Worm (Caenorhabditis elegans) whole organism, young adult: ENCODE data around the gene F37H8.6.

Experiments
- egl-18 ChIP-seq: fragments of 200-800 bp; sonication (Bioruptor generic); IDR thresholded peaks from 2 replicates; pipeline ENCODE4 v1.3.6; 2022; ENCODE audit warnings: missing genetic modification reagents, missing genetic modification characterization, missing compliant biosample characterization
- lin-35 ChIP-seq, 3 experiments: fragments of 150-350 bp in 2 of 3; sonication (generic microtip) in 1 of 3; optimal IDR thresholded peaks; 2 replicates each; lab custom pipeline; 2014 to 2018; ENCODE audit warnings: missing biosample characterization in 3 of 3, missing genetic modification characterization in 3 of 3, missing genetic modification reagents in 3 of 3
- nfyb-1 ChIP-seq: fragments of 200-800 bp; sonication (Bioruptor generic); IDR thresholded peaks from 2 replicates; pipeline ENCODE4 v1.3.6; 2022; ENCODE audit warnings: missing genetic modification reagents, missing genetic modification characterization, missing compliant biosample characterization
- pha-4 ChIP-seq: fragments of 150-350 bp; sonication (generic microtip); optimal IDR thresholded peaks from 2 replicates; lab custom pipeline; 2014; ENCODE audit warnings: missing biosample characterization, missing genetic modification reagents, missing genetic modification characterization
- tbp1 ChIP-seq: fragments of 200-800 bp; sonication (Bioruptor generic); optimal IDR thresholded peaks from 2 replicates; lab custom pipeline; 2018; ENCODE audit warnings: mild to moderate bottlenecking, missing genetic modification characterization, missing compliant biosample characterization
- unc-62 ChIP-seq: fragments of 150-350 bp; optimal IDR thresholded peaks from 2 replicates; lab custom pipeline; 2014; ENCODE audit warnings: missing biosample characterization, missing genetic modification reagents, missing genetic modification characterization

DNA sequence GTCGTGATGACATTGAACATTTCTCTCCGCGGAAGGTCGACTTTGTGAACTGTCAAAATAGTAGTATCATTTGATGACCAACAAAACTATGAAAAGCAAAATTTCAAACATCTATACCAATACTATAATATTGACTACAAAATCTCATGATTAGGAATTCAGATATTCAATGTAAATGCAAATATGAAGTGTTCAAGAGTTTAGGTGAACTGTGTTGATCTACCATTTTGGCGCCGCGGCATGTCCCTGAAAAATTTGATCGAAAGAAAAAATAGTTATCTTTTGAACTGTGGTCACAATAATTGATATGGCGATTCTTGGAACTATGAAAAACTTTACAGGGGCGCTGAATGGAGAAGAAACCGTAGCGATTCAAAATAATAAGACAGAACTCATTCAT, 1.5 kb upstream of the F37H8.6 start:
- TF ChIP-seq tbp1 (GFP tag; lab: Kevin White, UChicago) (no peak), pha-4 (tag; lab: Kevin White, UChicago) (no peak), lin-35 (GFP tag; optimal IDR thresholded peaks at IDR 0.05; lab: Kevin White, UChicago) (no peak), nfyb-1 (GFP tag; lab: Robert Waterston, UW) (no peak), unc-62 (GFP tag; lab: Kevin White, UChicago) (no peak), egl-18 (no peak)
